Fruit fly (Drosophila melanogaster) whole organism, prepupa: ENCODE measurements around the gene CG15529.

Experiments
- Blimp-1 ChIP-seq: fragments of 200-800 bp; sonication (Bioruptor generic); optimal IDR thresholded peaks from 3 replicates; lab custom pipeline; 2017; ENCODE audit warnings: missing biosample characterization, missing genetic modification characterization, mild to moderate bottlenecking, moderate library complexity, missing genetic modification reagents
- CG10631 ChIP-seq: fragments of 200-800 bp; sonication (Bioruptor generic); optimal IDR thresholded peaks from 2 replicates; lab custom pipeline; 2016; ENCODE audit warnings: missing biosample characterization, missing genetic modification characterization
- CG10669 ChIP-seq: fragments of 200-800 bp; sonication (Bioruptor generic); optimal IDR thresholded peaks from 3 replicates; lab custom pipeline; 2018; ENCODE audit warnings: missing biosample characterization, mild to moderate bottlenecking, missing genetic modification characterization, moderate library complexity
- CG11294 ChIP-seq: fragments of 200-800 bp; sonication (Bioruptor generic); IDR thresholded peaks from 2 replicates; pipeline ENCODE4 v1.3.6; 2022; ENCODE audit warnings: missing biosample characterization, missing genetic modification characterization
- CG11762 ChIP-seq: fragments of 200-800 bp; sonication (Bioruptor generic); optimal IDR thresholded peaks from 3 replicates; lab custom pipeline; 2016; ENCODE audit warnings: missing biosample characterization, missing genetic modification characterization; ENCODE audit not compliant: insufficient read depth
- CG15336 ChIP-seq: fragments of 200-800 bp; sonication (Bioruptor generic); IDR thresholded peaks from 2 replicates; pipeline ENCODE4 v1.3.6; 2022; ENCODE audit warnings: missing biosample characterization, missing genetic modification characterization
- CG1621 ChIP-seq: fragments of 200-800 bp; sonication (Bioruptor generic); optimal IDR thresholded peaks from 3 replicates; lab custom pipeline; 2018; ENCODE audit warnings: missing biosample characterization, mild to moderate bottlenecking, missing genetic modification characterization
- CG16779 ChIP-seq: fragments of 200-800 bp; sonication (Bioruptor generic); optimal IDR thresholded peaks from 3 replicates; lab custom pipeline; 2017; ENCODE audit warnings: missing biosample characterization, mild to moderate bottlenecking, missing genetic modification characterization
- CG3032 ChIP-seq: fragments of 200-800 bp; optimal IDR thresholded peaks from 2 replicates; lab custom pipeline; 2019; ENCODE audit warnings: missing biosample characterization, mild to moderate bottlenecking, missing genetic modification characterization, moderate library complexity
- CG31627 ChIP-seq: fragments of 200-800 bp; sonication (Bioruptor generic); optimal IDR thresholded peaks from 3 replicates; lab custom pipeline; 2016; ENCODE audit warnings: missing biosample characterization, missing genetic modification characterization
- CG32006 ChIP-seq: fragments of 200-800 bp; sonication (Bioruptor generic); optimal IDR thresholded peaks from 3 replicates; lab custom pipeline; 2017; ENCODE audit warnings: missing biosample characterization, mild to moderate bottlenecking, missing genetic modification characterization
- CG34406 ChIP-seq: fragments of 200-800 bp; sonication (Bioruptor generic); optimal IDR thresholded peaks from 3 replicates; lab custom pipeline; 2016; ENCODE audit warnings: missing biosample characterization, missing genetic modification characterization
- CG3919 ChIP-seq: fragments of 200-800 bp; sonication (Bioruptor generic); optimal IDR thresholded peaks from 3 replicates; lab custom pipeline; 2016; ENCODE audit warnings: missing biosample characterization, missing genetic modification characterization
- CG6163 ChIP-seq: fragments of 200-800 bp; sonication (Bioruptor generic); IDR thresholded peaks from 3 replicates; pipeline ENCODE4 v1.3.6; 2022; ENCODE audit warnings: missing biosample characterization, missing genetic modification characterization
- CG6276 ChIP-seq: fragments of 200-800 bp; sonication (Bioruptor generic); optimal IDR thresholded peaks from 2 replicates; lab custom pipeline; 2017; ENCODE audit warnings: missing biosample characterization, mild to moderate bottlenecking, missing genetic modification characterization
- CG6808 ChIP-seq: fragments of 200-800 bp; sonication (Bioruptor generic); optimal IDR thresholded peaks from 3 replicates; lab custom pipeline; 2017; ENCODE audit warnings: missing biosample characterization, missing genetic modification characterization, mild to moderate bottlenecking, moderate library complexity, missing genetic modification reagents
- CG6854 ChIP-seq: fragments of 200-800 bp; sonication (Bioruptor generic); optimal IDR thresholded peaks from 2 replicates; lab custom pipeline; 2017; ENCODE audit warnings: missing biosample characterization, mild to moderate bottlenecking, missing genetic modification characterization
- CG7368 ChIP-seq: fragments of 200-800 bp; sonication (Bioruptor generic); optimal IDR thresholded peaks from 3 replicates; lab custom pipeline; 2016; ENCODE audit warnings: missing biosample characterization, missing genetic modification characterization
- CG8119 ChIP-seq: fragments of 200-800 bp; sonication (Bioruptor generic); IDR thresholded peaks from 3 replicates; pipeline ENCODE4 v1.3.6; 2022; ENCODE audit warnings: missing biosample characterization, missing genetic modification characterization
- CG8632 ChIP-seq: fragments of 200-800 bp; sonication (Bioruptor generic); optimal IDR thresholded peaks from 3 replicates; lab custom pipeline; 2016; ENCODE audit warnings: missing biosample characterization, missing genetic modification characterization
- CG9139 ChIP-seq: fragments of 200-800 bp; sonication (Bioruptor generic); optimal IDR thresholded peaks from 3 replicates; lab custom pipeline; 2017; ENCODE audit warnings: missing biosample characterization, mild to moderate bottlenecking, missing genetic modification characterization
- Eip75B ChIP-seq: fragments of 200-800 bp; sonication (Bioruptor generic); optimal IDR thresholded peaks from 3 replicates; lab custom pipeline; 2016; ENCODE audit warnings: missing biosample characterization, missing genetic modification characterization
- Eip78C ChIP-seq: fragments of 200-800 bp; sonication (Bioruptor generic); peaks from one replicate; lab custom pipeline; 2016; ENCODE audit warnings: missing biosample characterization, missing genetic modification characterization
- Eip93F ChIP-seq: fragments of 200-800 bp; sonication (Bioruptor generic); optimal IDR thresholded peaks from 2 replicates; lab custom pipeline; 2016; ENCODE audit warnings: missing biosample characterization, mild to moderate bottlenecking, missing genetic modification characterization
- Hr39 ChIP-seq: fragments of 200-800 bp; sonication (Bioruptor generic); optimal IDR thresholded peaks from 2 replicates; lab custom pipeline; 2016; ENCODE audit warnings: missing biosample characterization, missing genetic modification characterization
- OdsH ChIP-seq: fragments of 200-800 bp; sonication (Bioruptor generic); optimal IDR thresholded peaks from 3 replicates; lab custom pipeline; 2016; ENCODE audit warnings: missing biosample characterization, missing genetic modification characterization
- Smox ChIP-seq: fragments of 200-800 bp; sonication (Bioruptor generic); optimal IDR thresholded peaks from 3 replicates; lab custom pipeline; 2016; ENCODE audit warnings: missing biosample characterization, missing genetic modification characterization
- Sox102F ChIP-seq: fragments of 200-800 bp; sonication (Bioruptor generic); optimal IDR thresholded peaks from 2 replicates; lab custom pipeline; 2016; ENCODE audit warnings: missing biosample characterization, mild to moderate bottlenecking, missing genetic modification characterization
- Sox14 ChIP-seq: fragments of 200-800 bp; sonication (Bioruptor generic); optimal IDR thresholded peaks from 3 replicates; lab custom pipeline; 2016; ENCODE audit warnings: missing biosample characterization, missing genetic modification characterization
- Sox15 ChIP-seq: fragments of 200-800 bp; sonication (Bioruptor generic); optimal IDR thresholded peaks from 3 replicates; lab custom pipeline; 2016; ENCODE audit warnings: missing biosample characterization, missing genetic modification characterization
- achi ChIP-seq: fragments of 200-800 bp; sonication (Bioruptor generic); optimal IDR thresholded peaks from 3 replicates; lab custom pipeline; 2016; ENCODE audit warnings: missing biosample characterization, missing genetic modification characterization
- acj6 ChIP-seq: fragments of 200-800 bp; sonication (Bioruptor generic); optimal IDR thresholded peaks from 3 replicates; lab custom pipeline; 2016; ENCODE audit warnings: missing biosample characterization, missing genetic modification characterization
- dsx ChIP-seq: fragments of 200-800 bp; optimal IDR thresholded peaks from 3 replicates; lab custom pipeline; 2019; ENCODE audit warnings: missing biosample characterization, mild to moderate bottlenecking, missing genetic modification characterization, moderate library complexity; ENCODE audit not compliant: poor library complexity, severe bottlenecking
- eg ChIP-seq: fragments of 200-800 bp; sonication (Bioruptor generic); IDR thresholded peaks from 3 replicates; pipeline ENCODE4 v1.3.6; 2022; ENCODE audit warnings: missing biosample characterization, missing genetic modification characterization
- esn ChIP-seq: fragments of 200-800 bp; sonication (Bioruptor generic); optimal IDR thresholded peaks from 2 replicates; lab custom pipeline; 2016; ENCODE audit warnings: missing biosample characterization, mild to moderate bottlenecking, missing genetic modification characterization, moderate library complexity
- fd59A ChIP-seq: fragments of 200-800 bp; sonication (Bioruptor generic); optimal IDR thresholded peaks from 2 replicates; lab custom pipeline; 2017; ENCODE audit warnings: missing biosample characterization, mild to moderate bottlenecking, missing genetic modification characterization, missing genetic modification reagents
- fd85E ChIP-seq: fragments of 200-800 bp; sonication (Bioruptor generic); optimal IDR thresholded peaks from 3 replicates; lab custom pipeline; 2016; ENCODE audit warnings: missing biosample characterization, missing genetic modification characterization
- fkh ChIP-seq: fragments of 200-800 bp; sonication (Bioruptor generic); optimal IDR thresholded peaks from 3 replicates; lab custom pipeline; 2017; ENCODE audit warnings: missing biosample characterization, mild to moderate bottlenecking, missing genetic modification characterization, moderate library complexity
- lz ChIP-seq: fragments of 200-800 bp; sonication (Bioruptor generic); optimal IDR thresholded peaks from 3 replicates; lab custom pipeline; 2016; ENCODE audit warnings: missing biosample characterization, missing genetic modification characterization
- net ChIP-seq: fragments of 200-800 bp; sonication (Bioruptor generic); optimal IDR thresholded peaks from 3 replicates; lab custom pipeline; 2016; ENCODE audit warnings: missing biosample characterization, missing genetic modification characterization
- pdm3 ChIP-seq: fragments of 200-800 bp; sonication (Bioruptor generic); optimal IDR thresholded peaks from 3 replicates; lab custom pipeline; 2016; ENCODE audit warnings: missing biosample characterization, missing genetic modification characterization
- salr ChIP-seq, 2 experiments: fragments of 200-800 bp; sonication (Bioruptor generic); optimal IDR thresholded peaks; 3 replicates each; lab custom pipeline; 2016 to 2018; ENCODE audit warnings: missing biosample characterization in 2 of 2, missing genetic modification characterization in 2 of 2, mild to moderate bottlenecking in 1 of 2
- spab ChIP-seq: fragments of 200-800 bp; sonication (Bioruptor generic); optimal IDR thresholded peaks from 2 replicates; lab custom pipeline; 2017; ENCODE audit warnings: missing biosample characterization, mild to moderate bottlenecking, missing genetic modification characterization, missing genetic modification reagents
- ss ChIP-seq, 2 experiments: fragments of 200-800 bp; sonication (Bioruptor generic); optimal IDR thresholded peaks; 2 replicates in 1 of 2; 3 replicates in 1 of 2; lab custom pipeline; 2017 to 2018; ENCODE audit warnings: mild to moderate bottlenecking in 2 of 2, missing biosample characterization in 2 of 2, missing genetic modification characterization in 2 of 2, moderate library complexity in 1 of 2
- svp ChIP-seq: fragments of 200-800 bp; sonication (Bioruptor generic); peaks from one replicate; lab custom pipeline; 2016; ENCODE audit warnings: missing biosample characterization, missing genetic modification characterization
- vri ChIP-seq: fragments of 200-800 bp; sonication (Bioruptor generic); optimal IDR thresholded peaks from 3 replicates; lab custom pipeline; 2016; ENCODE audit warnings: missing biosample characterization, mild to moderate bottlenecking, missing genetic modification characterization

The CG15529 gene

DNA sequence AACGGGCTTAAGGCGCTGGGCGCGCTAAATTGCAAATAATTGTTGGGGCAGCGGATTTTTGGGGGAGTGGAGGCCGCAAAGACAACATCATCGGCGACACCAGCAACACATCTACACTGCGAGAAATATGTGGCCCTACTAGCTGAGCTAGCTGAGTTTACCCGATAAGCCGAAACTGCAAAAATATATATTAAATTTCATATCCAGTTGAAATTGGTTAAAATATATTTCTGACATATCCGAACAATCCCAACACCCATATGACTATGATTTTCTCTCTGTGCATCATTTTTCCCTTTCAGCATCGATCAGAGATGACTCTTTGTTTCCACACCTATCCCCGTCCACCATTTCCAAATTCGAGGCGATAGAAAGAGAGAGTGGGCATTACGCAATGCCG is 38.0 kb downstream of the CG15529 start (continued):
- TF ChIP-seq Sox14 (GFP tag; lab: Kevin White, UChicago) (peak; percentile 52), CG7368 (GFP tag; lab: Kevin White, UChicago) (peak; percentile 60), svp (GFP tag; lab: Kevin White, UChicago) (peak; percentile 84), Blimp-1 (peak; percentile 21), CG6854 (GFP tag; lab: Kevin White, UChicago) (peak; percentile 16), pdm3 (GFP tag; lab: Kevin White, UChicago) (peak; percentile 71), spab (peak; percentile 49), Hr39 (peak; percentile 74), Eip93F (GFP tag; lab: Kevin White, UChicago) (peak; percentile 19), eg (GFP tag; lab: Robert Waterston, UW) (peak; percentile 73; the same call in 2 of the 3 replicates), Sox15 (GFP tag; lab: Kevin White, UChicago) (peak; percentile 70), CG9139 (peak; percentile 31), fd59A (GFP tag; lab: Kevin White, UChicago) (peak; percentile 39), CG11294 (GFP tag; lab: Robert Waterston, UW) (0 out of 2 replicates have a peak, but pooled peaks have one; percentile 37), fd85E (GFP tag; lab: Kevin White, UChicago) (peak; percentile 8), Eip78C (peak; percentile 91), Sox102F (peak; percentile 52), CG10669 (GFP tag; lab: Kevin White, UChicago) (peak; percentile 61), CG3919 (GFP tag; lab: Kevin White, UChicago) (peak; percentile 76), ss (GFP tag; optimal IDR thresholded peaks at IDR 0.05; lab: Kevin White, UChicago) (peak; percentile 22 to 54), CG8119 (GFP tag; lab: Robert Waterston, UW) (peak; percentile 44; the same call in 2 of the 3 replicates), Eip75B (GFP tag; lab: Kevin White, UChicago) (peak; percentile 74), CG8632 (peak; percentile 70), CG6276 (GFP tag; lab: Kevin White, UChicago) (no peak), net (peak; percentile 23), CG32006 (GFP tag; lab: Kevin White, UChicago) (peak; percentile 45), vri (peak; percentile 58), dsx (GFP tag; lab: Kevin White, UChicago) (peak; percentile 45), CG34406 (GFP tag; lab: Kevin White, UChicago) (peak; percentile 75), lz (GFP tag; lab: Kevin White, UChicago) (peak; percentile 70), salr (GFP tag; optimal IDR thresholded peaks at IDR 0.05; lab: Kevin White, UChicago) (peak in 1 of 2 experiments; percentile 33), OdsH (GFP tag; lab: Kevin White, UChicago) (peak; percentile 76), CG3032 (tag; lab: Kevin White, UChicago) (peak; percentile 63), esn (peak; percentile 80), CG6163 (GFP tag; lab: Robert Waterston, UW) (peak; percentile 80), CG10631 (GFP tag; lab: Kevin White, UChicago) (peak; percentile 55)

DNA sequence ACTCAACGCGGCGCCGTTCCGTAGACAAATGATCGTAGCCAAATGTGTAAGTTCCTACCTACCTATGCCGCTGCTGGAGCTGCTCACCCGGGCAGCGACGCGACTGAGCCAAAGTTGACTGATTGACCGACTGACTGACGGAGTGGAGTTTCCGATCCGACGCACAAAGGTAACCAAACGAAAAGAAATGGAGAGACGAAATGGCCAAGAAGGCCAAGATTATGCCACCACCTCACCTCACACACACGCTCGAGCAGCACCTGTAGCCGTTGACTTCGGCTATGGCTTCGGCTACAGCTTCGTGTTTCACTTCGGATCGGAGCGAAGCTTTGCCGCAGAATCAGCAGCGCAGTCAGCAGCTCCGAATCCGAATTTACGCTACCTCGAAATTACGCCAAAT is 39.2 kb downstream of the CG15529 start, which contains the start of gene CG9747:
TSS of gene CG9747 (minus strand) at position 206 of the 400 bp plus-strand sequence.
- no peak for TF ChIP-seq CG32006 (GFP tag; lab: Kevin White, UChicago)
- TF ChIP-seq fkh = peak; percentile 18
- TF ChIP-seq CG6854 (GFP tag; lab: Kevin White, UChicago) = peak; percentile 35
- TF ChIP-seq, all 60 proteins: peak for 2

DNA sequence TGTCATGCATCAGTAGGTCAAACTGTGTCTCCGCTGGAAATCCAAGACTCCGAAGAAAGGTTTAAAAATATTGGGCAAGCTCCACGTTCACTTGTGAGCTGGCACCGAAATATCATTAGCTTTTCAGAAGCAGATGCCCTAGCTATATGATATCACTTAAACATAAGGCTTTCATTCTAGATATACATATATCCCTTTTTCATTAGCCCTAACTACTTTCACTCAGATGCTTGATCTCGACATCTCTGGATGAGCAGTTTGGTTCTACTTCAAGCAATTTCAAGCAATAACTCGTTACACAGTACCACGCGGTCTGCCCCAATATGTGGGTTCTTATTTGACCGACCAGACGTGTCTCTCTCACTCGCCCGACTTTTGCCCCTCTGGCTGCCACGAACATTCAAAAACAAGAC is 39.6 kb downstream of the CG15529 start:
- TF ChIP-seq Sox15 (GFP tag; lab: Kevin White, UChicago) (peak; percentile 74), CG1621 (tag; lab: Kevin White, UChicago) (no peak), Sox14 (GFP tag; lab: Kevin White, UChicago) (peak; percentile 77), Hr39 (peak; percentile 81), pdm3 (GFP tag; lab: Kevin White, UChicago) (peak; percentile 73), Eip93F (GFP tag; lab: Kevin White, UChicago) (no peak), eg (GFP tag; lab: Robert Waterston, UW) (no peak), CG3919 (GFP tag; lab: Kevin White, UChicago) (peak; percentile 62), acj6 (GFP tag; lab: Kevin White, UChicago) (peak; percentile 71), CG10631 (GFP tag; lab: Kevin White, UChicago) (peak; percentile 43), CG32006 (GFP tag; lab: Kevin White, UChicago) (peak; percentile 76), CG31627 (GFP tag; lab: Kevin White, UChicago) (peak; percentile 84), CG16779 (tag; lab: Kevin White, UChicago) (peak; percentile 1), CG7368 (GFP tag; lab: Kevin White, UChicago) (peak; percentile 62), CG6808 (GFP tag; lab: Kevin White, UChicago) (peak; percentile 15), CG11294 (GFP tag; lab: Robert Waterston, UW) (no peak), achi (GFP tag; lab: Kevin White, UChicago) (peak; percentile 30), Eip78C (peak; percentile 94), salr (GFP tag; optimal IDR thresholded peaks at IDR 0.05; lab: Kevin White, UChicago) (peak in 1 of 2 experiments; percentile 52), Smox (peak; percentile 72), CG15336 (GFP tag; lab: Robert Waterston, UW) (no peak), CG11762 (GFP tag; lab: Kevin White, UChicago) (peak; percentile 26), OdsH (GFP tag; lab: Kevin White, UChicago) (peak; percentile 67)
